Fruit fly (Drosophila melanogaster): ENCODE measurements around the gene CG31538.

CG31538 gene

dm6 chr3R:5263311-5264250 lies 14.1 kb downstream of the CG31538 start:
- no peak for TF ChIP-seq Myc (optimal IDR thresholded peaks at IDR 0.05)
- TF ChIP-seq rgr (GFP tag; optimal IDR thresholded peaks at IDR 0.05): no peak
- peak in 1 of 2 experiments; percentile 27 for TF ChIP-seq dl (GFP tag; optimal IDR thresholded peaks at IDR 0.05; ENCODE audit: insufficient read depth in 1 of 2, partially characterized antibody in 2 of 2)
- no peak for TF ChIP-seq Hr78 (GFP tag; optimal IDR thresholded peaks at IDR 0.05)
- TF ChIP-seq N (GFP tag; optimal IDR thresholded peaks at IDR 0.05): peak; percentile 17
- peak; percentile 59 for TF ChIP-seq Sp1 (GFP tag; optimal IDR thresholded peaks at IDR 0.05)
- no peak for TF ChIP-seq lola (GFP tag; optimal IDR thresholded peaks at IDR 0.05)
- no peak for TF ChIP-seq CG9705 (GFP tag; optimal IDR thresholded peaks at IDR 0.05)
- peak; percentile 54 for TF ChIP-seq HLH106 (tag; optimal IDR thresholded peaks at IDR 0.05)
- peak in 1 of 2 experiments; percentile 46 for TF ChIP-seq foxo (GFP tag; optimal IDR thresholded peaks at IDR 0.05)
- no peak for TF ChIP-seq Abd-B (GFP tag; optimal IDR thresholded peaks at IDR 0.05)
- TF ChIP-seq pan (optimal IDR thresholded peaks at IDR 0.05): no peak
- no peak for TF ChIP-seq OdsH (GFP tag; optimal IDR thresholded peaks at IDR 0.05)
- TF ChIP-seq Mio (GFP tag; optimal IDR thresholded peaks at IDR 0.05): no peak
- TF ChIP-seq sage (GFP tag; optimal IDR thresholded peaks at IDR 0.05): no peak
- TF ChIP-seq GATAd (GFP tag; optimal IDR thresholded peaks at IDR 0.05): no peak
- TF ChIP-seq br (GFP tag; optimal IDR thresholded peaks at IDR 0.05): no peak
- TF ChIP-seq Dif (GFP tag; optimal IDR thresholded peaks at IDR 0.05; ENCODE audit: partially characterized antibody): peak; percentile 53
- no peak for TF ChIP-seq Dfd (GFP tag; optimal IDR thresholded peaks at IDR 0.05)
- TF ChIP-seq h (GFP tag; optimal IDR thresholded peaks at IDR 0.05): peak; percentile 36
- TF ChIP-seq Hnf4 (GFP tag; optimal IDR thresholded peaks at IDR 0.05): no peak
- TF ChIP-seq ey (GFP tag; optimal IDR thresholded peaks at IDR 0.05): no peak
- no peak for TF ChIP-seq jim (GFP tag; optimal IDR thresholded peaks at IDR 0.05)
- no peak for TF ChIP-seq Vsx2 (GFP tag; optimal IDR thresholded peaks at IDR 0.05; ENCODE audit: partially characterized antibody)
- no peak for TF ChIP-seq dsf (GFP tag; optimal IDR thresholded peaks at IDR 0.05; ENCODE audit: borderline replicate concordance)
- TF ChIP-seq sv (GFP tag; optimal IDR thresholded peaks at IDR 0.05): peak; percentile 37
- TF ChIP-seq fru (GFP tag; optimal IDR thresholded peaks at IDR 0.05): no peak
- no peak for TF ChIP-seq CG32264 (GFP tag; optimal IDR thresholded peaks at IDR 0.05)
- TF ChIP-seq psq (GFP tag; optimal IDR thresholded peaks at IDR 0.05): peak; percentile 4
- TF ChIP-seq Rel (GFP tag; optimal IDR thresholded peaks at IDR 0.05): no peak
- peak; percentile 9 for TF ChIP-seq Rel (tag; optimal IDR thresholded peaks at IDR 0.05)
- no peak for TF ChIP-seq CrebA (GFP tag; optimal IDR thresholded peaks at IDR 0.05; ENCODE audit: borderline replicate concordance)
- TF ChIP-seq Hr83 (GFP tag; optimal IDR thresholded peaks at IDR 0.05; ENCODE audit: poor library complexity, severe bottlenecking): no peak
- TF ChIP-seq Jra (GFP tag; optimal IDR thresholded peaks at IDR 0.05): no peak
- peak; percentile 16 for TF ChIP-seq brk (GFP tag; optimal IDR thresholded peaks at IDR 0.05)
- TF ChIP-seq woc (GFP tag; optimal IDR thresholded peaks at IDR 0.05): no peak
- no peak for TF ChIP-seq tai (GFP tag; optimal IDR thresholded peaks at IDR 0.05)
- TF ChIP-seq dmrt93B (GFP tag; optimal IDR thresholded peaks at IDR 0.05): peak; percentile 22
- TF ChIP-seq usp (GFP tag; optimal IDR thresholded peaks at IDR 0.05): no peak

dm6 chr3R:5262592-5262991 lies 15.0 kb downstream of the CG31538 start, which contains the start of gene Tim17a2:
Gene Tim17a2 (minus strand): TSS chr3R:5262692.
- TF ChIP-seq brk (GFP tag; optimal IDR thresholded peaks at IDR 0.05) (no peak), lola (GFP tag; optimal IDR thresholded peaks at IDR 0.05) (no peak), rgr (GFP tag; optimal IDR thresholded peaks at IDR 0.05) (no peak), tai (GFP tag; optimal IDR thresholded peaks at IDR 0.05) (no peak)

Measured in whole organism, wandering third instar larva.